Fruit fly (Drosophila melanogaster) whole organism, adult: Measurements from ENCODE around the gene Hip1.

Experiments used
- CG11617 ChIP-seq: fragments of 200-800 bp; sonication (Bioruptor generic); optimal IDR thresholded peaks from 2 replicates; lab custom pipeline; 2017; ENCODE audit warnings: mild to moderate bottlenecking, missing biosample characterization, missing genetic modification reagents, missing genetic modification characterization
- CG12768 ChIP-seq: fragments of 200-800 bp; sonication (Bioruptor generic); optimal IDR thresholded peaks from 2 replicates; lab custom pipeline; 2017; ENCODE audit warnings: missing biosample characterization, missing genetic modification characterization, mild to moderate bottlenecking, moderate library complexity, missing genetic modification reagents
- CG14711 ChIP-seq: fragments of 200-800 bp; sonication (Bioruptor generic); optimal IDR thresholded peaks from 2 replicates; lab custom pipeline; 2018; ENCODE audit warnings: missing biosample characterization, mild to moderate bottlenecking, missing genetic modification characterization, moderate library complexity
- CG1620 ChIP-seq: fragments of 200-800 bp; sonication (Bioruptor generic); optimal IDR thresholded peaks from 2 replicates; lab custom pipeline; 2016; ENCODE audit warnings: missing biosample characterization, missing genetic modification characterization
- CG33017 ChIP-seq: fragments of 200-800 bp; sonication (Bioruptor generic); optimal IDR thresholded peaks from 2 replicates; lab custom pipeline; 2018; ENCODE audit warnings: missing biosample characterization, mild to moderate bottlenecking, missing genetic modification characterization, moderate library complexity
- CG5204 ChIP-seq: fragments of 200-800 bp; sonication (Bioruptor generic); optimal IDR thresholded peaks from 2 replicates; lab custom pipeline; 2016; ENCODE audit warnings: missing biosample characterization, missing genetic modification characterization
- CG7045 ChIP-seq: fragments of 200-800 bp; sonication (Bioruptor generic); optimal IDR thresholded peaks from 2 replicates; lab custom pipeline; 2017; ENCODE audit warnings: missing biosample characterization, mild to moderate bottlenecking, missing genetic modification characterization
- CG7101 ChIP-seq: fragments of 200-800 bp; sonication (Bioruptor generic); optimal IDR thresholded peaks from 2 replicates; lab custom pipeline; 2018; ENCODE audit warnings: missing biosample characterization, mild to moderate bottlenecking, missing genetic modification characterization, moderate library complexity
- Clk ChIP-seq: fragments of 200-800 bp; sonication (Bioruptor generic); optimal IDR thresholded peaks from 2 replicates; lab custom pipeline; 2017; ENCODE audit warnings: missing biosample characterization, missing genetic modification characterization
- Crg-1 ChIP-seq: fragments of 200-800 bp; sonication (Bioruptor generic); optimal IDR thresholded peaks from 2 replicates; lab custom pipeline; 2016; ENCODE audit warnings: missing biosample characterization, missing genetic modification characterization
- Hr96 ChIP-seq: fragments of 200-800 bp; sonication (Bioruptor generic); optimal IDR thresholded peaks from 2 replicates; lab custom pipeline; 2016; ENCODE audit warnings: missing biosample characterization, missing genetic modification characterization
- Mnt ChIP-seq: fragments of 200-800 bp; sonication (Bioruptor generic); optimal IDR thresholded peaks from 2 replicates; lab custom pipeline; 2016; ENCODE audit warnings: missing biosample characterization, mild to moderate bottlenecking, missing genetic modification characterization
- bab1 ChIP-seq: fragments of 200-800 bp; sonication (Bioruptor generic); optimal IDR thresholded peaks from 3 replicates; lab custom pipeline; 2019; ENCODE audit warnings: missing biosample characterization, mild to moderate bottlenecking, missing genetic modification characterization, moderate library complexity
- cic ChIP-seq: fragments of 200-800 bp; sonication (Bioruptor generic); optimal IDR thresholded peaks from 2 replicates; lab custom pipeline; 2017; ENCODE audit warnings: missing biosample characterization, mild to moderate bottlenecking, missing genetic modification characterization, moderate library complexity
- cnc ChIP-seq, 2 experiments: fragments of >200 bp; optimal IDR thresholded peaks; 2 replicates each; lab custom pipeline; 2017
- kay ChIP-seq: fragments of 200-800 bp; sonication (Bioruptor generic); peaks from one replicate; lab custom pipeline; 2016; ENCODE audit warnings: missing biosample characterization, missing genetic modification characterization, borderline replicate concordance
- ovo ChIP-seq: fragments of 200-800 bp; sonication (Bioruptor generic); optimal IDR thresholded peaks from 2 replicates; lab custom pipeline; 2016; ENCODE audit warnings: missing biosample characterization, missing genetic modification characterization
- pad ChIP-seq: fragments of 200-800 bp; sonication (Bioruptor generic); optimal IDR thresholded peaks from 3 replicates; lab custom pipeline; 2017; ENCODE audit warnings: missing biosample characterization, missing genetic modification characterization, mild to moderate bottlenecking, moderate library complexity, missing genetic modification reagents
- tj ChIP-seq: fragments of 200-800 bp; sonication (Bioruptor generic); optimal IDR thresholded peaks from 3 replicates; lab custom pipeline; 2017; ENCODE audit warnings: missing biosample characterization, mild to moderate bottlenecking, missing genetic modification characterization, moderate library complexity
- toe ChIP-seq: fragments of 200-800 bp; sonication (Bioruptor generic); optimal IDR thresholded peaks from 2 replicates; lab custom pipeline; 2016; ENCODE audit warnings: missing biosample characterization, missing genetic modification characterization

The Hip1 gene

dm6 chr3L:12791679-12792229 is 18.4 kb upstream of the Hip1 start:
- TF ChIP-seq CG12768 (GFP tag; lab: Kevin White, UChicago) (no peak), ovo (no peak), cic (GFP tag; lab: Kevin White, UChicago) (no peak), Crg-1 (no peak), Mnt (no peak), CG7045 (GFP tag; lab: Kevin White, UChicago) (no peak), tj (no peak), Clk (no peak), Hr96 (GFP tag; lab: Kevin White, UChicago) (no peak), bab1 (GFP tag; lab: Kevin White, UChicago) (no peak), cnc (optimal IDR thresholded peaks at IDR 0.05; lab: Kevin White, UChicago) (no peak), CG14711 (tag; lab: Kevin White, UChicago) (no peak), pad (GFP tag; lab: Kevin White, UChicago) (no peak), CG33017 (tag; lab: Kevin White, UChicago) (no peak), CG11617 (no peak), CG1620 (GFP tag; lab: Kevin White, UChicago) (no peak), toe (GFP tag; lab: Kevin White, UChicago) (no peak)

- no peak for TF ChIP-seq CG11617
- no peak for TF ChIP-seq CG7101 (tag; lab: Kevin White, UChicago)
- no peak for TF ChIP-seq CG7045 (GFP tag; lab: Kevin White, UChicago)
- no peak for TF ChIP-seq Hr96 (GFP tag; lab: Kevin White, UChicago)
- peak; percentile 74 for TF ChIP-seq kay (GFP tag; lab: Kevin White, UChicago)
Measured at dm6 chr3L:12790783-12791678, 17.7 kb upstream of the Hip1 start.

- peak; percentile 55 for TF ChIP-seq CG12768 (GFP tag; lab: Kevin White, UChicago)
- TF ChIP-seq cnc (optimal IDR thresholded peaks at IDR 0.05; lab: Kevin White, UChicago), result peak; percentile 80 to 82
- TF ChIP-seq kay (GFP tag; lab: Kevin White, UChicago), result peak; percentile 91
- TF ChIP-seq CG7045 (GFP tag; lab: Kevin White, UChicago), result no peak
- TF ChIP-seq tj, result peak; percentile 83
- TF ChIP-seq pad (GFP tag; lab: Kevin White, UChicago), result no peak
- TF ChIP-seq bab1 (GFP tag; lab: Kevin White, UChicago), result peak; percentile 20
- peak; percentile 34 for TF ChIP-seq Mnt
- no peak for TF ChIP-seq Hr96 (GFP tag; lab: Kevin White, UChicago)
- TF ChIP-seq cic (GFP tag; lab: Kevin White, UChicago), result peak; percentile 48
Measured at dm6 chr3L:12789875-12790373, 16.6 kb upstream of the Hip1 start, which contains the start of gene CG42709. CG42709 (plus strand) TSS chr3L:12790192.

- TF ChIP-seq bab1 (GFP tag; lab: Kevin White, UChicago) (no peak), CG7045 (GFP tag; lab: Kevin White, UChicago) (no peak), ovo (no peak), Mnt (no peak), CG1620 (GFP tag; lab: Kevin White, UChicago) (no peak), Clk (no peak), cic (GFP tag; lab: Kevin White, UChicago) (no peak), CG7101 (tag; lab: Kevin White, UChicago) (no peak), kay (GFP tag; lab: Kevin White, UChicago) (no peak), toe (GFP tag; lab: Kevin White, UChicago) (no peak), CG33017 (tag; lab: Kevin White, UChicago) (no peak), pad (GFP tag; lab: Kevin White, UChicago) (no peak), CG5204 (GFP tag; lab: Kevin White, UChicago) (no peak)
Measured at dm6 chr3L:12780997-12781396, 7.6 kb upstream of the Hip1 start, which contains the start of the genes CG10969 and CG17666. CG10969 (minus strand) TSS chr3L:12781097. CG17666 (plus strand) TSS chr3L:12781325.

dm6 chr3L:12778616-12779015 is 5.2 kb upstream of the Hip1 start, which contains the start of gene CG32106:
CG32106 (minus strand) TSS chr3L:12778716.
- TF ChIP-seq cnc (optimal IDR thresholded peaks at IDR 0.05; lab: Kevin White, UChicago) (no peak), tj (no peak), CG7101 (tag; lab: Kevin White, UChicago) (no peak), CG7045 (GFP tag; lab: Kevin White, UChicago) (no peak), ovo (no peak), kay (GFP tag; lab: Kevin White, UChicago) (no peak), CG11617 (no peak), CG12768 (GFP tag; lab: Kevin White, UChicago) (no peak), Crg-1 (no peak), toe (GFP tag; lab: Kevin White, UChicago) (no peak), cic (GFP tag; lab: Kevin White, UChicago) (no peak), CG1620 (GFP tag; lab: Kevin White, UChicago) (no peak), Mnt (no peak)

- TF ChIP-seq kay (GFP tag; lab: Kevin White, UChicago) (peak; percentile 97), toe (GFP tag; lab: Kevin White, UChicago) (no peak), CG14711 (tag; lab: Kevin White, UChicago) (no peak), Clk (peak; percentile 2), CG5204 (GFP tag; lab: Kevin White, UChicago) (no peak), CG11617 (peak; percentile 58), Crg-1 (peak; percentile 11), bab1 (GFP tag; lab: Kevin White, UChicago) (peak; percentile 90), ovo (no peak), cnc (optimal IDR thresholded peaks at IDR 0.05; lab: Kevin White, UChicago) (peak; percentile 64 to 90), CG1620 (GFP tag; lab: Kevin White, UChicago) (peak; percentile 41), Mnt (peak; percentile 58), tj (no peak), cic (GFP tag; lab: Kevin White, UChicago) (peak; percentile 30), CG33017 (tag; lab: Kevin White, UChicago) (no peak), pad (GFP tag; lab: Kevin White, UChicago) (no peak)
Measured at dm6 chr3L:12754769-12755189, 18.6 kb downstream of the Hip1 start, which contains the start of the genes CG10973 and Vps13D. CG10973 (minus strand) TSS chr3L:12754774. Vps13D (plus strand) TSS chr3L:12755049.
